Fruit fly (Drosophila melanogaster) whole organism, embryonic: ENCODE measurements around the gene CG32161.

Source experiments
- CG10267 ChIP-seq: fragments of 200-800 bp; sonication (Bioruptor generic); optimal IDR thresholded peaks from 2 replicates; lab custom pipeline; 2018; ENCODE audit warnings: missing biosample characterization, mild to moderate bottlenecking, missing genetic modification characterization, moderate library complexity
- CG10274 ChIP-seq: fragments of 200-800 bp; sonication (Bioruptor generic); optimal IDR thresholded peaks from 3 replicates; lab custom pipeline; 2017; ENCODE audit warnings: missing biosample characterization, mild to moderate bottlenecking, missing genetic modification characterization
- CG10959 ChIP-seq: fragments of 200-800 bp; sonication (Bioruptor generic); IDR thresholded peaks from 2 replicates; pipeline ENCODE4 v1.3.6; 2022; ENCODE audit warnings: missing biosample characterization, missing genetic modification characterization
- CG10979 ChIP-seq: fragments of 200-800 bp; sonication (Bioruptor generic); optimal IDR thresholded peaks from 2 replicates; lab custom pipeline; 2018; ENCODE audit warnings: missing biosample characterization, mild to moderate bottlenecking, missing genetic modification characterization, moderate library complexity
- CG11695 ChIP-seq: fragments of 200-800 bp; sonication (Bioruptor generic); IDR thresholded peaks from 3 replicates; pipeline ENCODE4 v1.3.6; 2022; ENCODE audit warnings: missing biosample characterization, missing genetic modification characterization
- CG11723 ChIP-seq: fragments of 200-800 bp; sonication (Bioruptor generic); optimal IDR thresholded peaks from 2 replicates; lab custom pipeline; 2017; ENCODE audit warnings: missing biosample characterization, mild to moderate bottlenecking, missing genetic modification characterization
- CG12219 ChIP-seq: fragments of 200-800 bp; sonication (Bioruptor generic); optimal IDR thresholded peaks from 3 replicates; lab custom pipeline; 2018; ENCODE audit warnings: missing biosample characterization, mild to moderate bottlenecking, missing genetic modification characterization
- CG12236 ChIP-seq: fragments of 200-800 bp; sonication (Bioruptor generic); optimal IDR thresholded peaks from 2 replicates; lab custom pipeline; 2016; ENCODE audit warnings: missing biosample characterization, missing genetic modification characterization
- CG12299 ChIP-seq: fragments of 200-800 bp; sonication (Bioruptor generic); optimal IDR thresholded peaks from 2 replicates; lab custom pipeline; 2018; ENCODE audit warnings: missing biosample characterization, mild to moderate bottlenecking, missing genetic modification characterization
- CG12744 ChIP-seq: fragments of 200-800 bp; sonication (Bioruptor generic); optimal IDR thresholded peaks from 2 replicates; lab custom pipeline; 2016; ENCODE audit warnings: missing biosample characterization, missing genetic modification characterization
- CG14014 ChIP-seq: fragments of 200-800 bp; sonication (Bioruptor generic); IDR thresholded peaks from 2 replicates; pipeline ENCODE4 v1.3.6; 2022; ENCODE audit warnings: missing biosample characterization, missing genetic modification characterization
- CG14441 ChIP-seq: fragments of 200-800 bp; sonication (Bioruptor generic); IDR thresholded peaks from 2 replicates; pipeline ENCODE4 v1.3.6; 2022; ENCODE audit warnings: missing biosample characterization, missing genetic modification characterization
- CG1529 ChIP-seq: fragments of 200-800 bp; sonication (Bioruptor generic); optimal IDR thresholded peaks from 3 replicates; lab custom pipeline; 2018; ENCODE audit warnings: missing biosample characterization, missing genetic modification characterization
- CG15479 ChIP-seq: fragments of 200-800 bp; sonication (Bioruptor generic); optimal IDR thresholded peaks from 3 replicates; lab custom pipeline; 2019; ENCODE audit warnings: missing biosample characterization, mild to moderate bottlenecking, missing genetic modification characterization, moderate library complexity
- CG16815 ChIP-seq: fragments of 200-800 bp; sonication (Bioruptor generic); optimal IDR thresholded peaks from 3 replicates; lab custom pipeline; 2017; ENCODE audit warnings: missing biosample characterization, mild to moderate bottlenecking, missing genetic modification characterization
- CG17359 ChIP-seq: fragments of 200-800 bp; sonication (Bioruptor generic); optimal IDR thresholded peaks from 3 replicates; lab custom pipeline; 2018; ENCODE audit warnings: missing biosample characterization, mild to moderate bottlenecking, missing genetic modification characterization, moderate library complexity
- CG18764 ChIP-seq: fragments of 200-800 bp; sonication (Bioruptor generic); optimal IDR thresholded peaks from 3 replicates; lab custom pipeline; 2016; ENCODE audit warnings: missing biosample characterization, missing genetic modification characterization
- CG31224 ChIP-seq: fragments of 200-800 bp; sonication (Bioruptor generic); IDR thresholded peaks from 2 replicates; pipeline ENCODE4 v1.3.6; 2022; ENCODE audit warnings: missing biosample characterization, missing genetic modification characterization
- CG3163 ChIP-seq: fragments of 200-800 bp; sonication (Bioruptor generic); optimal IDR thresholded peaks from 3 replicates; lab custom pipeline; 2016; ENCODE audit warnings: missing biosample characterization, missing genetic modification characterization
- CG32532 ChIP-seq: fragments of 200-800 bp; sonication (Bioruptor generic); IDR thresholded peaks from 2 replicates; pipeline ENCODE4 v1.3.6; 2022; ENCODE audit warnings: missing biosample characterization, missing genetic modification characterization
- CG5245 ChIP-seq: fragments of 200-800 bp; sonication (Bioruptor generic); optimal IDR thresholded peaks from 3 replicates; lab custom pipeline; 2016; ENCODE audit warnings: missing biosample characterization, missing genetic modification characterization
- CG6254 ChIP-seq: fragments of 200-800 bp; sonication (Bioruptor generic); optimal IDR thresholded peaks from 3 replicates; lab custom pipeline; 2017; ENCODE audit warnings: mild to moderate bottlenecking, missing biosample characterization, missing genetic modification reagents, missing genetic modification characterization
- CG8089 ChIP-seq: fragments of 200-800 bp; sonication (Bioruptor generic); optimal IDR thresholded peaks from 3 replicates; lab custom pipeline; 2016; ENCODE audit warnings: missing biosample characterization, missing genetic modification characterization
- CG8924 ChIP-seq: fragments of 200-800 bp; optimal IDR thresholded peaks from 3 replicates; lab custom pipeline; 2019; ENCODE audit warnings: missing biosample characterization, mild to moderate bottlenecking, missing genetic modification characterization, moderate library complexity
- CG9932 ChIP-seq: fragments of 200-800 bp; sonication (Bioruptor generic); IDR thresholded peaks from 2 replicates; pipeline ENCODE4 v1.3.6; 2022; ENCODE audit warnings: missing biosample characterization, missing genetic modification characterization
- CHES-1-like ChIP-seq: fragments of 200-800 bp; sonication (Bioruptor generic); optimal IDR thresholded peaks from 2 replicates; lab custom pipeline; 2016; ENCODE audit warnings: missing biosample characterization, missing genetic modification characterization
- CTCF ChIP-seq: fragments of 200-800 bp; sonication (Bioruptor generic); optimal IDR thresholded peaks from 2 replicates; lab custom pipeline; 2017; ENCODE audit warnings: missing biosample characterization, mild to moderate bottlenecking, missing genetic modification characterization, moderate library complexity
- Chrac-16 ChIP-seq: fragments of 200-800 bp; sonication (Bioruptor generic); optimal IDR thresholded peaks from 3 replicates; lab custom pipeline; 2016; ENCODE audit warnings: missing biosample characterization, missing genetic modification characterization
- CoRest ChIP-seq: fragments of 200-800 bp; sonication (Bioruptor generic); optimal IDR thresholded peaks from 3 replicates; lab custom pipeline; 2018; ENCODE audit warnings: missing biosample characterization, mild to moderate bottlenecking, missing genetic modification characterization, moderate library complexity
- Dfd ChIP-seq, 2 experiments: fragments of >200 bp; optimal IDR thresholded peaks; 2 replicates each; lab custom pipeline; 2017; ENCODE audit warnings: missing biosample characterization in 2 of 2, missing genetic modification characterization in 2 of 2
- E2f1 ChIP-seq: fragments of 200-800 bp; sonication (Bioruptor generic); IDR thresholded peaks from 2 replicates; pipeline ENCODE4 v1.3.6; 2022; ENCODE audit warnings: missing biosample characterization, missing genetic modification characterization
- Gug ChIP-seq: fragments of 200-800 bp; sonication (Bioruptor generic); IDR thresholded peaks from 4 replicates; pipeline ENCODE4 v1.3.6; 2022; ENCODE audit warnings: missing biosample characterization, missing genetic modification characterization
- Hmx ChIP-seq: fragments of 200-800 bp; sonication (Bioruptor generic); optimal IDR thresholded peaks from 2 replicates; lab custom pipeline; 2016; ENCODE audit warnings: missing biosample characterization, missing genetic modification characterization
- Meics ChIP-seq: fragments of 200-800 bp; sonication (Bioruptor generic); optimal IDR thresholded peaks from 2 replicates; lab custom pipeline; 2017; ENCODE audit warnings: missing biosample characterization, mild to moderate bottlenecking, missing genetic modification characterization
- Six4 ChIP-seq: fragments of 200-800 bp; sonication (Bioruptor generic); optimal IDR thresholded peaks from 2 replicates; lab custom pipeline; 2016; ENCODE audit warnings: missing biosample characterization, missing genetic modification characterization
- crp ChIP-seq, 2 experiments: fragments of 200-800 bp; sonication (Bioruptor generic); optimal IDR thresholded peaks; 2 replicates in 1 of 2; 3 replicates in 1 of 2; lab custom pipeline; 2017; ENCODE audit warnings: missing biosample characterization in 2 of 2, missing genetic modification characterization in 2 of 2, mild to moderate bottlenecking in 1 of 2, moderate library complexity in 1 of 2
- dysf ChIP-seq: fragments of 200-800 bp; sonication (Bioruptor generic); IDR thresholded peaks from 3 replicates; pipeline ENCODE4 v1.3.6; 2022; ENCODE audit warnings: missing biosample characterization, missing genetic modification characterization
- ems ChIP-seq: fragments of 200-800 bp; sonication (Bioruptor generic); optimal IDR thresholded peaks from 3 replicates; lab custom pipeline; 2016; ENCODE audit warnings: missing biosample characterization, missing genetic modification characterization
- exex ChIP-seq: fragments of 200-800 bp; sonication (Bioruptor generic); optimal IDR thresholded peaks from 4 replicates; lab custom pipeline; 2018; ENCODE audit warnings: missing biosample characterization, mild to moderate bottlenecking, missing genetic modification characterization, moderate library complexity
- gcm ChIP-seq: fragments of 200-800 bp; sonication (Bioruptor generic); optimal IDR thresholded peaks from 2 replicates; lab custom pipeline; 2019; ENCODE audit warnings: missing biosample characterization, mild to moderate bottlenecking, missing genetic modification characterization, moderate library complexity
- hbn ChIP-seq: fragments of 200-800 bp; sonication (Bioruptor generic); IDR thresholded peaks from 2 replicates; pipeline ENCODE4 v1.3.6; 2022; ENCODE audit warnings: missing biosample characterization, missing genetic modification characterization; ENCODE audit not compliant: partially characterized antibody
- her ChIP-seq: fragments of 200-800 bp; sonication (Bioruptor generic); optimal IDR thresholded peaks from 2 replicates; lab custom pipeline; 2016; ENCODE audit warnings: missing biosample characterization, missing genetic modification characterization
- ind ChIP-seq: fragments of 200-800 bp; sonication (Bioruptor generic); optimal IDR thresholded peaks from 3 replicates; lab custom pipeline; 2016; ENCODE audit warnings: missing biosample characterization, missing genetic modification characterization
- klu ChIP-seq: fragments of 200-800 bp; sonication (Bioruptor generic); IDR thresholded peaks from 2 replicates; pipeline ENCODE4 v1.3.6; 2022; ENCODE audit warnings: missing biosample characterization, missing genetic modification characterization
- org-1 ChIP-seq: fragments of 200-800 bp; sonication (Bioruptor generic); optimal IDR thresholded peaks from 2 replicates; lab custom pipeline; 2017; ENCODE audit warnings: missing biosample characterization, missing genetic modification characterization
- seq ChIP-seq: fragments of 200-800 bp; sonication (Bioruptor generic); IDR thresholded peaks from 2 replicates; pipeline ENCODE4 v1.3.6; 2022; ENCODE audit warnings: missing biosample characterization, missing genetic modification characterization
- slbo ChIP-seq: fragments of 200-800 bp; sonication (Bioruptor generic); IDR thresholded peaks from 2 replicates; pipeline ENCODE4 v1.3.6; 2022; ENCODE audit warnings: missing biosample characterization, missing genetic modification characterization
- sqz ChIP-seq: fragments of 200-800 bp; sonication (Bioruptor generic); optimal IDR thresholded peaks from 3 replicates; lab custom pipeline; 2018; ENCODE audit warnings: missing biosample characterization, mild to moderate bottlenecking, missing genetic modification characterization
- stc ChIP-seq: fragments of 200-800 bp; sonication (Bioruptor generic); IDR thresholded peaks from 2 replicates; pipeline ENCODE4 v1.3.6; 2022; ENCODE audit warnings: missing biosample characterization, missing genetic modification characterization
- wdn ChIP-seq: fragments of 200-800 bp; sonication (Bioruptor generic); IDR thresholded peaks from 2 replicates; pipeline ENCODE4 v1.3.6; 2022; ENCODE audit warnings: missing biosample characterization, missing genetic modification characterization
- zfh1 ChIP-seq: fragments of 200-800 bp; sonication (Bioruptor generic); IDR thresholded peaks from 3 replicates; pipeline ENCODE4 v1.3.6; 2022; ENCODE audit warnings: missing biosample characterization, missing genetic modification characterization

Gene CG32161

DNA sequence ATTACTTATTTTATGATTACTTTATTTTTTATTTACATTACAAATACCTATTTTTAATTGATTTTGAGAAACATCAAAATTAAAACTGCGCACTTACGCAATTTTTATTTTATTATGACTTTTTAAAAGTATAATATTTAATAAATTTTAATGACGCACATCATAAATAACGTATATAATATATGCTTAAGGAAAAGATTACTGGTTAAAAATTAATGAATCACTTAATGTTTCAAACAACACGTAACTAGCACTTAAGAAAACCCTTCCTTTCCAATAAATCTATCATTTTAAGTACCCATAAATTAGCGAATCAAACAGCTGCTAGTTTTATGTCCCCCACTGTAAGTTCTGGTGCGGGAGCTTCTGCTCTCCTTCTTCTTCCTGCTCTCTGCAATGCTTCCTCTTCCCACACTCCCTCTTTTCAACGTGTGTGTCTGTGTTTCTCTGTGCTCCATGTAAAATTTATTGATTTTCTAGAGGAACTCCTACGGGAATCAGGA, 39.2 kb upstream of the CG32161 start (continued):
- TF ChIP-seq CG10267 (tag; lab: Kevin White, UChicago) (peak; percentile 68), CG8089 (GFP tag; lab: Kevin White, UChicago) (no peak), CoRest (peak; percentile 83), CG12299 (no peak), CG17359 (tag; lab: Kevin White, UChicago) (peak; percentile 61), Gug (peak; percentile 22; the same call in 1 of the 4 replicates), CG11695 (GFP tag; lab: Robert Waterston, UW) (peak; percentile 56; the same call in 2 of the 3 replicates), hbn (GFP tag; lab: Robert Waterston, UW) (no peak), zfh1 (0 out of 3 replicates have a peak, but pooled peaks have one; percentile 9), CG15479 (GFP tag; lab: Kevin White, UChicago) (no peak), CG10274 (GFP tag; lab: Kevin White, UChicago) (peak; percentile 31), CG14441 (GFP tag; lab: Robert Waterston, UW) (0 out of 2 replicates have a peak, but pooled peaks have one; percentile 21), E2f1 (GFP tag; lab: Robert Waterston, UW) (peak; percentile 20; the same call in 1 of the 2 replicates), CG10979 (tag; lab: Kevin White, UChicago) (peak; percentile 84), CHES-1-like (no peak), org-1 (GFP tag; lab: Kevin White, UChicago) (peak; percentile 79), Chrac-16 (GFP tag; lab: Kevin White, UChicago) (peak; percentile 36), wdn (GFP tag; lab: Robert Waterston, UW) (0 out of 2 replicates have a peak, but pooled peaks have one; percentile 3), CG5245 (GFP tag; lab: Kevin White, UChicago) (no peak), dysf (peak; percentile 71), Meics (GFP tag; lab: Kevin White, UChicago) (peak; percentile 82), CG12744 (no peak), CG8924 (tag; lab: Kevin White, UChicago) (peak; percentile 75), CG32532 (peak; percentile 67; the same call in 1 of the 2 replicates), CG12219 (GFP tag; lab: Kevin White, UChicago) (peak; percentile 24), gcm (GFP tag; lab: Kevin White, UChicago) (peak; percentile 64), CG18764 (GFP tag; lab: Kevin White, UChicago) (peak; percentile 43), Six4 (GFP tag; lab: Kevin White, UChicago) (peak; percentile 30), CG11723 (GFP tag; lab: Kevin White, UChicago) (peak; percentile 42), exex (tag; lab: Kevin White, UChicago) (no peak), CG12236 (GFP tag; lab: Kevin White, UChicago) (no peak), CG31224 (GFP tag; lab: Robert Waterston, UW) (peak; percentile 56; the same call in 1 of the 2 replicates), CG1529 (GFP tag; lab: Kevin White, UChicago) (peak; percentile 58), Dfd (GFP tag; optimal IDR thresholded peaks at IDR 0.05; lab: Kevin White, UChicago) (no peak), CG16815 (peak; percentile 61), CG9932 (GFP tag; lab: Robert Waterston, UW) (peak; percentile 23), klu (no peak), CG10959 (GFP tag; lab: Robert Waterston, UW) (peak; percentile 7; the same call in 1 of the 2 replicates), stc (0 out of 2 replicates have a peak, but pooled peaks have one; percentile 42), ems (GFP tag; lab: Kevin White, UChicago) (no peak), CTCF (GFP tag; lab: Kevin White, UChicago) (peak; percentile 34), Hmx (GFP tag; lab: Kevin White, UChicago) (no peak), slbo (GFP tag; lab: Robert Waterston, UW) (peak; percentile 63; the same call in 1 of the 2 replicates), sqz (GFP tag; lab: Kevin White, UChicago) (peak; percentile 34), her (GFP tag; lab: Kevin White, UChicago) (no peak), CG3163 (GFP tag; lab: Kevin White, UChicago) (no peak), seq (GFP tag; lab: Robert Waterston, UW) (peak; percentile 49; the same call in 1 of the 2 replicates), CG14014 (GFP tag; lab: Robert Waterston, UW) (peak; percentile 28; the same call in 1 of the 2 replicates), crp (GFP tag; optimal IDR thresholded peaks at IDR 0.05; lab: Kevin White, UChicago) (peak in 1 of 2 experiments; percentile 10), CG6254 (GFP tag; lab: Kevin White, UChicago) (peak; percentile 49), ind (GFP tag; lab: Kevin White, UChicago) (peak; percentile 30)
